Worm (Caenorhabditis elegans): ENCODE data around the gene srh-173.

- no peak for TF ChIP-seq ceh-2 (tag; optimal IDR thresholded peaks at IDR 0.05)
- no peak for TF ChIP-seq ama-1 (optimal IDR thresholded peaks at IDR 0.05)
- TF ChIP-seq ceh-31 (tag; optimal IDR thresholded peaks at IDR 0.05): no peak
- TF ChIP-seq npax-4 (tag; optimal IDR thresholded peaks at IDR 0.05): no peak
- no peak for TF ChIP-seq nhr-11 (tag; optimal IDR thresholded peaks at IDR 0.05)
- no peak for TF ChIP-seq pqm-1 (tag; optimal IDR thresholded peaks at IDR 0.05)
- no peak for TF ChIP-seq F13H6.1 (tag; optimal IDR thresholded peaks at IDR 0.05)
- no peak for TF ChIP-seq eyg-1 (tag; optimal IDR thresholded peaks at IDR 0.05)
Observed at ce11 chrV:19994093-19994492, 21.0 kb downstream of the srh-173 start, which contains the start of gene Y60A3A.25.
